Worm (Caenorhabditis elegans) whole organism, L4/young adult: Measurements from ENCODE around the gene F46H5.7.

Experiments used
- W03F9.2 ChIP-seq: fragments of 150-350 bp; optimal IDR thresholded peaks from 2 replicates; lab custom pipeline; 2014; ENCODE audit warnings: missing biosample characterization, missing genetic modification characterization
- him-1 ChIP-seq: sonication (generic microtip); optimal IDR thresholded peaks from 2 replicates; lab custom pipeline; 2016; ENCODE audit warnings: missing genotype, missing genetic modification reagents, missing genetic modification characterization, missing compliant biosample characterization

- TF ChIP-seq him-1 (tag; lab: Kevin White, UChicago) (no peak), W03F9.2 (no peak)
These were observed 36.4 kb downstream of the F46H5.7 start, which contains the start of gene ZK867.2 for ce11 chrX:7206419-7206818.
